Worm (Caenorhabditis elegans): Measurements from ENCODE around the gene cec-8.

DNA sequence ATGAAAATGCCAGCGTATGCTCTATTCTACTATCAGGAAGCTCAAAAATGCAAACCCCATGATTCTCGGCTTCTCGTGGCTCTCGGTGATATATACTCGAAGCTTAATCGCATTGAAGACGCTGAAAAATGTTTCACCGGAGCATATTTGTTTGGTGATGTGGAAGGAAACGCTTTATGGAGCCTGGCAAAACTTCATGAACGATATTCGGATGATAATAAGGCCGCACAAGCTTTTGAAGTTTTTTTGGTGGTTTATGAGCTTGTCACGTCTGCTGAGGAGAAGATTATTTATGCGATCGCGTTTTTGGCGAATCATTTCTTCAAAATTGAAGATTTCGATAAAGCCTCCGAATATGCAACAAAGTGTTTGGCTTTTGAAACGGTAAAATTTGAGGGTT, 52.1 kb downstream of the cec-8 start:
- TF ChIP-seq nhr-179 (tag; optimal IDR thresholded peaks at IDR 0.05) (no peak), ztf-25 (GFP tag; IDR thresholded peaks at IDR 0.05) (no peak), tbx-9 (tag; optimal IDR thresholded peaks at IDR 0.05; ENCODE audit: borderline replicate concordance) (no peak), ceh-27 (GFP tag; optimal IDR thresholded peaks at IDR 0.05) (no peak), rec-8 (tag; optimal IDR thresholded peaks at IDR 0.05) (no peak)
